Worm (Caenorhabditis elegans): ENCODE results near the gene gpd-3.

gpd-3 gene

ce11 chrX:3118596-3119287, 5.6 kb upstream of the gpd-3 start:
- no peak for TF ChIP-seq ceh-16 (tag; optimal IDR thresholded peaks at IDR 0.05)
- TF ChIP-seq Y55F3AM.14 (GFP tag; optimal IDR thresholded peaks at IDR 0.05) = no peak
- no peak for TF ChIP-seq zag-1 (tag; optimal IDR thresholded peaks at IDR 0.05)
- TF ChIP-seq R02D3.7 (tag; optimal IDR thresholded peaks at IDR 0.05) = no peak
- no peak for TF ChIP-seq crh-2 (tag; optimal IDR thresholded peaks at IDR 0.05)
- TF ChIP-seq nhr-12 (tag; optimal IDR thresholded peaks at IDR 0.05) = no peak
- TF ChIP-seq ama-1 (optimal IDR thresholded peaks at IDR 0.05) = no peak

- TF ChIP-seq sma-9 (GFP tag; optimal IDR thresholded peaks at IDR 0.05) (peak; percentile 27), sma-9 (tag; optimal IDR thresholded peaks at IDR 0.05) (no peak), crh-2 (tag; optimal IDR thresholded peaks at IDR 0.05) (peak; percentile 62), nhr-129 (tag; optimal IDR thresholded peaks at IDR 0.05) (no peak), gmeb-1 (tag; optimal IDR thresholded peaks at IDR 0.05) (peak; percentile 33), blmp-1 (tag; optimal IDR thresholded peaks at IDR 0.05; ENCODE audit: insufficient read depth) (peak; percentile 58), lsy-2 (tag; optimal IDR thresholded peaks at IDR 0.05) (peak in 1 of 2 experiments; percentile 35), nhr-21 (tag; optimal IDR thresholded peaks at IDR 0.05) (peak; percentile 49), fos-1 (tag; optimal IDR thresholded peaks at IDR 0.05) (peak; percentile 30), lin-13 (GFP tag; optimal IDR thresholded peaks at IDR 0.05) (no peak), lin-11 (tag; optimal IDR thresholded peaks at IDR 0.05) (no peak), sma-3 (GFP tag; optimal IDR thresholded peaks at IDR 0.05) (peak; percentile 65), ztf-1 (GFP tag; conservative IDR thresholded peaks at IDR 0.05) (no peak), C34F6.9 (tag; optimal IDR thresholded peaks at IDR 0.05) (no peak), skn-1 (tag; optimal IDR thresholded peaks at IDR 0.05) (peak; percentile 53), nhr-10 (tag; optimal IDR thresholded peaks at IDR 0.05) (no peak), unc-62 (GFP tag; optimal IDR thresholded peaks at IDR 0.05) (no peak), ceh-82 (tag; optimal IDR thresholded peaks at IDR 0.05) (no peak), ZK546.5 (tag; optimal IDR thresholded peaks at IDR 0.05) (no peak), lin-39 (tag; optimal IDR thresholded peaks at IDR 0.05) (no peak), mab-5 (tag; optimal IDR thresholded peaks at IDR 0.05) (no peak), alr-1 (tag; optimal IDR thresholded peaks at IDR 0.05) (no peak), elt-3 (tag; optimal IDR thresholded peaks at IDR 0.05) (no peak), R02D3.7 (tag; optimal IDR thresholded peaks at IDR 0.05) (no peak), zag-1 (tag; optimal IDR thresholded peaks at IDR 0.05) (no peak)
Measured at ce11 chrX:3117204-3117603, 4.1 kb upstream of the gpd-3 start.

ce11 chrX:3116033-3116876, 3.1 kb upstream of the gpd-3 start, which contains the start of gene mai-1:
TSS of gene mai-1 (minus strand) at chrX:3116589.
- TF ChIP-seq lin-13 (GFP tag; optimal IDR thresholded peaks at IDR 0.05) = peak; percentile 35
- TF ChIP-seq aly-2 (tag; optimal IDR thresholded peaks at IDR 0.05) = no peak
- no peak for TF ChIP-seq nhr-10 (tag; optimal IDR thresholded peaks at IDR 0.05)
- no peak for TF ChIP-seq nhr-237 (tag; optimal IDR thresholded peaks at IDR 0.05)
- no peak for TF ChIP-seq mab-5 (tag; optimal IDR thresholded peaks at IDR 0.05)
- TF ChIP-seq nhr-129 (tag; optimal IDR thresholded peaks at IDR 0.05) = peak; percentile 65
- no peak for TF ChIP-seq ztf-1 (GFP tag; conservative IDR thresholded peaks at IDR 0.05)
- TF ChIP-seq mdl-1 (tag; optimal IDR thresholded peaks at IDR 0.05) = peak in 1 of 2 experiments; percentile 6
- TF ChIP-seq lin-39 (tag; optimal IDR thresholded peaks at IDR 0.05) = no peak
- TF ChIP-seq unc-62 (GFP tag; optimal IDR thresholded peaks at IDR 0.05) = no peak
- TF ChIP-seq ZK546.5 (tag; optimal IDR thresholded peaks at IDR 0.05) = no peak
- peak; percentile 28 for TF ChIP-seq ztf-4 (tag; optimal IDR thresholded peaks at IDR 0.05)
- no peak for TF ChIP-seq mbf-1 (tag; optimal IDR thresholded peaks at IDR 0.05)
- no peak for TF ChIP-seq nhr-23 (tag; optimal IDR thresholded peaks at IDR 0.05)
- TF ChIP-seq sem-4 (tag; optimal IDR thresholded peaks at IDR 0.05) = peak; percentile 19
- TF ChIP-seq Y55F3AM.14 (GFP tag; optimal IDR thresholded peaks at IDR 0.05) = no peak
- no peak for TF ChIP-seq nhr-11 (tag; optimal IDR thresholded peaks at IDR 0.05)
- no peak for TF ChIP-seq blmp-1 (tag; optimal IDR thresholded peaks at IDR 0.05; ENCODE audit: insufficient read depth)
- TF ChIP-seq elt-3 (tag; optimal IDR thresholded peaks at IDR 0.05) = no peak
- peak; percentile 16 for TF ChIP-seq ceh-82 (tag; optimal IDR thresholded peaks at IDR 0.05)
- TF ChIP-seq egl-27 (tag; optimal IDR thresholded peaks at IDR 0.05) = no peak
- TF ChIP-seq sma-9 (GFP tag; optimal IDR thresholded peaks at IDR 0.05) = no peak
- TF ChIP-seq sma-9 (tag; optimal IDR thresholded peaks at IDR 0.05) = no peak
- peak; percentile 37 for TF ChIP-seq ama-1 (optimal IDR thresholded peaks at IDR 0.05)
- peak; percentile 51 for TF ChIP-seq F13H6.1 (tag; optimal IDR thresholded peaks at IDR 0.05)
- no peak for TF ChIP-seq unc-39 (tag; optimal IDR thresholded peaks at IDR 0.05)
- TF ChIP-seq snpc-4 (tag; optimal IDR thresholded peaks at IDR 0.05) = no peak
- TF ChIP-seq fos-1 (tag; optimal IDR thresholded peaks at IDR 0.05) = peak; percentile 21
- TF ChIP-seq zag-1 (tag; optimal IDR thresholded peaks at IDR 0.05) = peak; percentile 73
- TF ChIP-seq crh-2 (tag; optimal IDR thresholded peaks at IDR 0.05) = peak; percentile 23
- TF ChIP-seq lsy-2 (tag; optimal IDR thresholded peaks at IDR 0.05) = peak in 1 of 2 experiments; percentile 46
- TF ChIP-seq gmeb-1 (tag; optimal IDR thresholded peaks at IDR 0.05) = no peak
- TF ChIP-seq skn-1 (tag; optimal IDR thresholded peaks at IDR 0.05) = no peak
- no peak for TF ChIP-seq ceh-16 (tag; optimal IDR thresholded peaks at IDR 0.05)
- TF ChIP-seq ztf-11 (tag; optimal IDR thresholded peaks at IDR 0.05) = no peak
- TF ChIP-seq dmd-4 (tag; optimal IDR thresholded peaks at IDR 0.05) = no peak
- no peak for TF ChIP-seq peb-1 (tag; optimal IDR thresholded peaks at IDR 0.05)
- no peak for TF ChIP-seq nhr-21 (tag; optimal IDR thresholded peaks at IDR 0.05)
- TF ChIP-seq R02D3.7 (tag; optimal IDR thresholded peaks at IDR 0.05) = no peak
- no peak for TF ChIP-seq sma-3 (GFP tag; optimal IDR thresholded peaks at IDR 0.05)

Data from whole organism, L2 larva.